Worm (Caenorhabditis elegans) whole organism, early embryonic: ENCODE data around the gene ser-4.

Experiments used
- B0310.2 ChIP-seq: sonication (generic microtip); optimal IDR thresholded peaks from 2 replicates; lab custom pipeline; 2016; ENCODE audit warnings: mild to moderate bottlenecking, missing genetic modification characterization, missing compliant biosample characterization
- F13C5.2 ChIP-seq: sonication (generic microtip); optimal IDR thresholded peaks from 2 replicates; lab custom pipeline; 2017; ENCODE audit warnings: mild to moderate bottlenecking, missing genetic modification characterization, inconsistent platforms, missing compliant biosample characterization
- aly-1 ChIP-seq: sonication (generic microtip); optimal IDR thresholded peaks from 2 replicates; lab custom pipeline; 2016; ENCODE audit warnings: missing genetic modification characterization, missing compliant biosample characterization
- ama-1 ChIP-seq: fragments of 150-350 bp; optimal IDR thresholded peaks from 2 replicates; lab custom pipeline; 2014
- ceh-13 ChIP-seq: fragments of 200-800 bp; sonication (Bioruptor generic); optimal IDR thresholded peaks from 2 replicates; lab custom pipeline; 2018; ENCODE audit warnings: mild to moderate bottlenecking, missing genetic modification characterization, missing compliant biosample characterization
- ceh-36 ChIP-seq: sonication (generic microtip); optimal IDR thresholded peaks from 2 replicates; lab custom pipeline; 2016; ENCODE audit warnings: missing genetic modification characterization, inconsistent platforms, missing compliant biosample characterization
- ets-7 ChIP-seq: sonication (generic microtip); optimal IDR thresholded peaks from 2 replicates; lab custom pipeline; 2016; ENCODE audit warnings: missing genotype, missing genetic modification characterization, missing compliant biosample characterization
- flt-1 ChIP-seq: fragments of 200-800 bp; sonication (Bioruptor generic); IDR thresholded peaks from 2 replicates; pipeline ENCODE4 v1.3.6; 2022; ENCODE audit warnings: missing genetic modification characterization, missing compliant biosample characterization
- hmbx-1 ChIP-seq: sonication (generic microtip); optimal IDR thresholded peaks from 2 replicates; lab custom pipeline; 2016; ENCODE audit warnings: mild to moderate bottlenecking, missing genetic modification characterization, missing compliant biosample characterization
- hmg-4 ChIP-seq: fragments of 200-800 bp; sonication (Bioruptor generic); optimal IDR thresholded peaks from 2 replicates; lab custom pipeline; 2018; ENCODE audit warnings: mild to moderate bottlenecking, missing genetic modification characterization, missing compliant biosample characterization
- hnd-1 ChIP-seq: sonication (generic microtip); optimal IDR thresholded peaks from 2 replicates; lab custom pipeline; 2016; ENCODE audit warnings: missing genetic modification characterization, missing compliant biosample characterization
- pes-1 ChIP-seq: fragments of 200-800 bp; sonication (Bioruptor generic); IDR thresholded peaks from 2 replicates; pipeline ENCODE4 v1.3.6; 2022; ENCODE audit warnings: missing genetic modification reagents, missing genetic modification characterization, missing compliant biosample characterization
- scrt-1 ChIP-seq: fragments of 200-800 bp; sonication (Bioruptor generic); IDR thresholded peaks from 2 replicates; pipeline ENCODE4 v1.3.6; 2022; ENCODE audit warnings: missing genetic modification characterization, missing compliant biosample characterization
- sea-1 ChIP-seq: fragments of 200-800 bp; sonication (Bioruptor generic); conservative IDR thresholded peaks from 2 replicates; pipeline ENCODE4 v1.3.6; 2022; ENCODE audit warnings: missing genetic modification characterization, missing compliant biosample characterization
- tbx-11 ChIP-seq: fragments of 200-800 bp; sonication (Bioruptor generic); IDR thresholded peaks from 2 replicates; pipeline ENCODE4 v1.3.6; 2022; ENCODE audit warnings: missing genetic modification characterization, missing compliant biosample characterization
- tbx-37 ChIP-seq: fragments of 200-800 bp; sonication (Bioruptor generic); conservative IDR thresholded peaks from 2 replicates; pipeline ENCODE4 v1.3.6; 2022; ENCODE audit warnings: missing genetic modification reagents, missing genetic modification characterization, missing compliant biosample characterization
- tra-4 ChIP-seq: sonication (generic microtip); optimal IDR thresholded peaks from 2 replicates; lab custom pipeline; 2017; ENCODE audit warnings: missing genetic modification characterization, missing compliant biosample characterization

ser-4 gene

DNA sequence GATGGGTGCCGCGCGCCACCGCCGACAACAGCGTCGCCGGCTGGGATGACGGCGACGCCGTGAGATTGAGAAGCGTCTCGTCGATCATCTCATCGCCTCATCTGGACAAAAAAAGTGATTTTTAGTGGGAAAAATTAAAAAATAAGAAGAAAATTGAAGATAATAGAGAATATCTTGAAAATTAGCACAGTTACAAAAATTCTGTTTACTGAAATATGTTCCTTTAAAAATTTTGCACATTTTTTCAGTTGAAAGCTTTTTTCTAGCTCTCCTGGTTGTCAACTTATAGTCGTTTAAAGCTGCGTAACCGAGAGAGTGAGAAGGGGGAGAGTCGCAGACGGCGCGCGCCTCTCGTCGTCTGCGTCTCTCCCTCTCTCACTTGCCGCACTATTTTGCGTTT lies at the start of gene ser-4:
ser-4 (minus strand) TSS at position 101 of the 400 bp plus-strand sequence.
- TF ChIP-seq flt-1 (GFP tag; lab: Robert Waterston, UW) (no peak), hnd-1 (tag; lab: Kevin White, UChicago) (no peak), tra-4 (tag; lab: Kevin White, UChicago) (no peak), ama-1 (lab: Kevin White, UChicago) (no peak), ceh-13 (GFP tag; lab: Kevin White, UChicago) (no peak), scrt-1 (no peak), B0310.2 (no peak), aly-1 (tag; lab: Kevin White, UChicago) (no peak)

DNA sequence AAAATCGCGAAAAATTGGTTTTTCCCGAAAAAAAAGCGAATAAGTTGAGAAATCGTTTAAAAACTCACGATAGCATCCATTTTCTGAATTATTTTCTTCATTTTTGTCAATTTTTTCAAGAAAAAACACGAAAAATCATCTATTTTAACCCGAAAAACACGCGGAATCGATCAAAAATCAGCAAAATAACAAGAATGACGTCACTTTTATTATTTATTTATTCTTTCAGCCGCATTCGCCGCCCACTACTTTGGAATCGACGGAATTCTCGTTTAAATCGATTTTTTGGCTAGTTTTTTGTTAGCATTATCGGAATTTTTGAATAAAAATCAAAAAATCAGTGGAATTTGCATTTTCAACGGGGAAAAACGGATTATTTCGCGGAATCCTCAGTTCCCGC lies 45.1 kb upstream of the ser-4 start, which contains the start of gene Y39A3CL.4:
Y39A3CL.4 (minus strand) TSS at position 101 of the 400 bp plus-strand sequence.
- no peak for TF ChIP-seq ceh-13 (GFP tag; lab: Kevin White, UChicago)
- TF ChIP-seq hmbx-1 = no peak
- TF ChIP-seq ama-1 (lab: Kevin White, UChicago) = no peak
- no peak for TF ChIP-seq aly-1 (tag; lab: Kevin White, UChicago)
- TF ChIP-seq hmg-4 (GFP tag; lab: Kevin White, UChicago) = no peak
- no peak for TF ChIP-seq sea-1 (GFP tag; lab: Robert Waterston, UW)
- TF ChIP-seq pes-1 (GFP tag; lab: Robert Waterston, UW) = no peak
- no peak for TF ChIP-seq scrt-1
- no peak for TF ChIP-seq tbx-37 (GFP tag; lab: Robert Waterston, UW)
- TF ChIP-seq hnd-1 (tag; lab: Kevin White, UChicago) = no peak
- TF ChIP-seq ets-7 (tag; lab: Kevin White, UChicago) = no peak
- TF ChIP-seq ceh-36 (tag; lab: Kevin White, UChicago) = no peak
- no peak for TF ChIP-seq B0310.2
- no peak for TF ChIP-seq tra-4 (tag; lab: Kevin White, UChicago)
- TF ChIP-seq tbx-11 = no peak
- TF ChIP-seq flt-1 (GFP tag; lab: Robert Waterston, UW) = no peak

DNA sequence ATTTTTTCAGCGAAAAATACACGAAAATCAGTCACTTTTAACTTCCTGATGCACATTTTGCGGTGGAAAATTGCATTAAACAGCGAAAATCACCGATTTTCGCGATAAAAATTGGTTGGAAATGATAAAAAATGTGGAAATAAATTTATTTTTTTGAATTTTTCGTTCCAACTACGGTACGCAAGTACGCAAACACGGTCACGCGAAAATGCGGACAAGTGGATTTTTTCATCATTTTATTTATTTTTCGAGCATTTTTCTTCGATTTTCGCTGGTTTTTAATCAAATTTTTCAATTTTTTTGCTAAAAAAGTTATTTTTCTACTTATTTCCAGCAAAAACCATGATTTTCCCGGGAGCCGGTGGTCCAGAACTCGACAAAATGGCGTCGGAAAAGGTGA lies 44.6 kb upstream of the ser-4 start, which contains the start of gene Y39A3CL.3:
Y39A3CL.3 (plus strand) TSS at position 335 of the 400 bp plus-strand sequence.
- TF ChIP-seq scrt-1 = no peak
- TF ChIP-seq hmg-4 (GFP tag; lab: Kevin White, UChicago) = no peak
- peak; percentile 46 for TF ChIP-seq F13C5.2 (tag; lab: Kevin White, UChicago)

DNA sequence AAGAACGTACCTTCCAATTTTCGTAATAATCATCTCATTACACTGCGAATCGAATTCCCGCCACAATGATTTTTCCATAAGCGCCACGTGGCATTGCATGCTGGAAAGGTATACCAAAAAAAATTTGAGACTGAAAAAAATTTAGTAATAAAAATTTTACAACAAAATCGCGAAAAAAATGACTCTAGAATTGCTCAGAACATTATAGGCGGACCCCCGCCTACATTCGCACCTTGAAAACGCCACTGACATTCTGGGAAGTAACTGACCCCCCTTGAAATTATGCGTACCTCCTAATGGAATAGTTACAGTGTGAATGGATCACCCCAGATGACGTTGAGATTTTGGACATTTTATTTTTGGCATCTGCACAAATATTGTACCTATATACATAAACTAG lies 37.1 kb upstream of the ser-4 start, which contains the start of gene tbx-43:
tbx-43 (minus strand) TSS at position 101 of the 400 bp plus-strand sequence.
- TF ChIP-seq tra-4 (tag; lab: Kevin White, UChicago) (no peak), ets-7 (tag; lab: Kevin White, UChicago) (no peak), hmbx-1 (no peak), hnd-1 (tag; lab: Kevin White, UChicago) (no peak), flt-1 (GFP tag; lab: Robert Waterston, UW) (no peak), B0310.2 (no peak), F13C5.2 (tag; lab: Kevin White, UChicago) (no peak), ceh-13 (GFP tag; lab: Kevin White, UChicago) (no peak)

DNA sequence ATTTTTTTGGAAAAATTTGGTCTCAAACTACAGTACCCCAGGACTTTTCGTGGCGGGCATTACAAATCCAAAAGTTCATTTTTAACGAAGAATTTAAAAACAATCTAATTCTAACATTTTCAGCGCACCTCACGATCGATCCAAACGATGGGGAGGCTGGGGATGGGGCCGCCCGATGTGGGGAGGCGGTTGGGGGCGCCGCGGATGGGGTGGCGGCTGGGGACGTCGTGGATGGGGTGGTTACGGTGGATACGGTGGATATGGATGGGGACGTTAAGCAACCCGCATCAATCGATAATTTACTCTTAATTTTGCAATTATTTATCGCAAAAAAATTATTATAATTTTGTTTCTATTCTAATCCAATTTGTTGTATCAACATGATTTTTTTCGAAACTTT lies 31.6 kb upstream of the ser-4 start:
- TF ChIP-seq pes-1 (GFP tag; lab: Robert Waterston, UW) (no peak), hmbx-1 (no peak), F13C5.2 (tag; lab: Kevin White, UChicago) (no peak), scrt-1 (no peak), tra-4 (tag; lab: Kevin White, UChicago) (no peak), ets-7 (tag; lab: Kevin White, UChicago) (no peak), hnd-1 (tag; lab: Kevin White, UChicago) (no peak)

DNA sequence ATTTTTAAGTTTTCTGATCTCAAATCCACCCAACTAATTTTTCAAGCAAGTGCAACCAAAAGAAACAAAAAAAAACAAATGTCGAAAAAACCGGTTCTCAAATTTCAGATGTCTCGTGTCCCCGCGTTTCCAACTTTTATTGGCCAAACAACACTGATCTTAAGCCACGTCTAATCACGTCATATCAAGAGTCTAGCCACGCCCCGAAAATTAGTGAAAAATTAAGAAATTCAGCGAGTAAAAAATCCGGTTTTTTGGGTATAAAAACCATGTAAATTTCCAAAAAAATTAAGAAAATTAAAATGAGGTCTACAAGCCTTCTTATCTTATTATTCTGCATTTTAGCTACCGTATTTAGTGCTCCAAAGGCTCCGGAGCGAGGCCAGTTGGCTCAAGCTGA lies 30.3 kb upstream of the ser-4 start, which contains the start of gene cnc-6:
cnc-6 (plus strand) TSS at position 301 of the 400 bp plus-strand sequence.
- TF ChIP-seq B0310.2 = no peak

DNA sequence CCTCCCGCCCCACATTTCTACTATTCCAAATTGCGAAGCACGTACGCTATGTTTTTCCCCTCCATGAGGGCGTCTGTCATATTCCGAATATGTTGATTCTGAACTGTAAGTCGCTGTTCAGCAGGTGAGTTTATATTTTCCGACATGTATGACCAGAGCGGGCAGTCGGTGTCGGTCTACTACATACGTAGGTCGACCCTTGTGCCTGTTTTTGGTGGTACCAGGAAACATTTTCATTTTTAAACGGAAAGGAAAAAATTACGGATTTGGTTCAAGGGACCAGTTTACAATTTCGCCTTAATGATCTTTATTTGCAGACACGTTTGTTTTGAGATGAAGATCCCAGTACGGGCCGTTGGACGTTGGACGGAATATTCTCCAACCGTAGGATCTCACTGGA lies 25.7 kb upstream of the ser-4 start, which contains the start of gene Y46E12A.2:
Y46E12A.2 (plus strand) TSS at position 301 of the 400 bp plus-strand sequence.
- TF ChIP-seq ceh-13 (GFP tag; lab: Kevin White, UChicago) (no peak), hmg-4 (GFP tag; lab: Kevin White, UChicago) (no peak)

DNA sequence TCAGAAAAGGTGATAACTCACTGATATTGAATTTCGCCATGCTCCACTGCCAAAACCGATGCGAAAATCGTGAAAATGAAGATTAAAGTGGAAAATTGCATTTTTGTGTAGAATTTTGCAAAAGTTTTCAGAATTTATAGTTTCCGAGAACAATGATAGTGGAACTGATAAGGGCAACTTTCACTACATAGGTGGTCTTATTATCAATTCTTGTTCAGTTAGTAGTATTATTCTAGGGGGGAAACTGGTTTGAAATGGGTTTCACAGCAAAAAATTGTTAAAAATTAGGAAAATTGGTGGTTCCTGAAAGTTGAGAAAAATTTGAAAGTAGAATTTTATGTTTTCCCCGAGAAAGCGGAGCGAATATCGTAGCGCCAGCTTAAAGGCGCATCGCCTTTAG lies 25.2 kb upstream of the ser-4 start, which contains the start of gene Y46E12A.5:
Y46E12A.5 (minus strand) TSS at position 101 of the 400 bp plus-strand sequence.
- TF ChIP-seq tra-4 (tag; lab: Kevin White, UChicago) (no peak), aly-1 (tag; lab: Kevin White, UChicago) (no peak), sea-1 (GFP tag; lab: Robert Waterston, UW) (no peak), ets-7 (tag; lab: Kevin White, UChicago) (no peak), ceh-13 (GFP tag; lab: Kevin White, UChicago) (no peak), F13C5.2 (tag; lab: Kevin White, UChicago) (no peak), hnd-1 (tag; lab: Kevin White, UChicago) (no peak), hmbx-1 (no peak), ama-1 (lab: Kevin White, UChicago) (no peak)

DNA sequence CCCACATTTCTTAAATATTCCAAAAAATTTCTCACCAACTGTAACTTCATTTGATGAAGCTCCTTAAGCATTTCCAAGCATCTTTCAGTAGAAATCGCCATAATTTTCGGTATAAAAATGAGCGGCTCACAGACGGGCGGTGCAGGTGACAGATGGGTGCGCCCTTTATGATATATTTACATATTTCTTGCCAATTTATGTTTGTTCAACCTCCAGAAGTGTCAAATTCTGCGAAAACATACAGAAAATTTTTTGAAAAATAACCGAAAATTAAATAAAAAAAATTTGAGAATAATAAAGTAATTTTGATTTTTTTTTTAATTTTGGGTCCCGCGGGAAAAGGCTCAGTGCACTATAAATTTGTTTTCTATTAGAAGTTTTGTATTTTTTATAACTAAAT lies 21.9 kb upstream of the ser-4 start, which contains the start of gene Y46E12A.3:
Y46E12A.3 (minus strand) TSS at position 101 of the 400 bp plus-strand sequence.
- TF ChIP-seq F13C5.2 (tag; lab: Kevin White, UChicago) = no peak
- TF ChIP-seq B0310.2 = no peak
- TF ChIP-seq scrt-1 = no peak
- no peak for TF ChIP-seq tbx-11
- TF ChIP-seq ceh-36 (tag; lab: Kevin White, UChicago) = no peak
- no peak for TF ChIP-seq tra-4 (tag; lab: Kevin White, UChicago)
- no peak for TF ChIP-seq sea-1 (GFP tag; lab: Robert Waterston, UW)
